Fruit fly (Drosophila melanogaster) whole organism, pupa: Measurements from ENCODE around the gene RpS3A.

Experiments
- CG10348 ChIP-seq: fragments of 200-800 bp; sonication (Bioruptor generic); IDR thresholded peaks from 2 replicates; pipeline ENCODE4 v1.3.6; 2022; ENCODE audit warnings: missing biosample characterization, missing genetic modification characterization
- CG14655 ChIP-seq: fragments of 200-800 bp; sonication (Bioruptor generic); optimal IDR thresholded peaks from 3 replicates; lab custom pipeline; 2017; ENCODE audit warnings: mild to moderate bottlenecking, missing biosample characterization, missing genetic modification reagents, missing genetic modification characterization
- CG17806 ChIP-seq: fragments of 200-800 bp; sonication (Bioruptor generic); optimal IDR thresholded peaks from 2 replicates; lab custom pipeline; 2018; ENCODE audit warnings: missing biosample characterization, mild to moderate bottlenecking, missing genetic modification characterization, moderate library complexity
- CG34367 ChIP-seq: fragments of 200-800 bp; sonication (Bioruptor generic); optimal IDR thresholded peaks from 2 replicates; lab custom pipeline; 2018; ENCODE audit warnings: missing biosample characterization, mild to moderate bottlenecking, missing genetic modification characterization
- CG4496 ChIP-seq: fragments of 200-800 bp; sonication (Bioruptor generic); IDR thresholded peaks from 3 replicates; pipeline ENCODE4 v1.3.6; 2022; ENCODE audit warnings: missing biosample characterization, missing genetic modification characterization
- CG8159 ChIP-seq: fragments of 200-800 bp; sonication (Bioruptor generic); optimal IDR thresholded peaks from 3 replicates; lab custom pipeline; 2018; ENCODE audit warnings: missing biosample characterization, mild to moderate bottlenecking, missing genetic modification characterization, moderate library complexity
- CG8301 ChIP-seq: fragments of 200-800 bp; sonication (Bioruptor generic); optimal IDR thresholded peaks from 2 replicates; lab custom pipeline; 2018; ENCODE audit warnings: missing biosample characterization, mild to moderate bottlenecking, missing genetic modification characterization
- CG9948 ChIP-seq: fragments of 200-800 bp; sonication (Bioruptor generic); optimal IDR thresholded peaks from 2 replicates; lab custom pipeline; 2018; ENCODE audit warnings: missing biosample characterization, mild to moderate bottlenecking, missing genetic modification characterization, moderate library complexity
- D1 ChIP-seq: fragments of 200-800 bp; sonication (Bioruptor generic); optimal IDR thresholded peaks from 2 replicates; lab custom pipeline; 2018; ENCODE audit warnings: missing biosample characterization, mild to moderate bottlenecking, missing genetic modification characterization, moderate library complexity
- EcR ChIP-seq: fragments of 200-800 bp; sonication (Bioruptor generic); optimal IDR thresholded peaks from 3 replicates; lab custom pipeline; 2019; ENCODE audit warnings: missing biosample characterization, missing genetic modification characterization, mild to moderate bottlenecking, moderate library complexity, missing genetic modification reagents
- Ets98B ChIP-seq: fragments of 200-800 bp; sonication (Bioruptor generic); IDR thresholded peaks from 2 replicates; pipeline ENCODE4 v1.3.6; 2022; ENCODE audit warnings: missing biosample characterization, missing genetic modification characterization
- Pif1A ChIP-seq: fragments of 200-800 bp; sonication (Bioruptor generic); optimal IDR thresholded peaks from 3 replicates; lab custom pipeline; 2016; ENCODE audit warnings: missing biosample characterization, missing genetic modification characterization

DNA sequence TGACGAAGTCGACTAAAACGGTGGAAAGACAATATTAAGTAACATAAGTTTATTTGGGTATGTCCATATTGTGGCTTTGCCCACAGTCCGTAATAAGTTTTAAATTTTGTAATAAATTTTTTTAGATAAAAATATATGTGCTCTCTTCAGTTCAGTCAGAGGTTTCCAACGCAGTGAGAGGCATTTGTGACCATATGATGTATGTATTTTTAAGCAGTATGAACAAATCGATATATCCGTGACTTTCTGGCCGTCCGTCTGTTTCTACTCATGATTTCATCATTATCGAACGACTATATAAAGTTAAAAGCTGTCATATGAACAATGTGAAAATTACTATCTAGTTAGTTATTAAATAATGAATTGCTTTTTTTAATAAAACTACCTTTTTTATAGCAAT, 35.1 kb upstream of the RpS3A start:
- TF ChIP-seq D1 (tag; lab: Kevin White, UChicago) (no peak), EcR (GFP tag; lab: Kevin White, UChicago) (no peak), CG9948 (tag; lab: Kevin White, UChicago) (no peak), CG14655 (GFP tag; lab: Kevin White, UChicago) (no peak), CG8301 (tag; lab: Kevin White, UChicago) (no peak), Pif1A (GFP tag; lab: Kevin White, UChicago) (no peak), CG8159 (no peak), Ets98B (no peak), CG10348 (GFP tag; lab: Robert Waterston, UW) (no peak), CG4496 (no peak), CG17806 (tag; lab: Kevin White, UChicago) (no peak), CG34367 (tag; lab: Kevin White, UChicago) (no peak)
